Fruit fly (Drosophila melanogaster) whole organism, embryonic: ENCODE measurements around the gene lectin-37Da.

ENCODE experiments used
- CG10274 ChIP-seq: fragments of 200-800 bp; sonication (Bioruptor generic); optimal IDR thresholded peaks from 3 replicates; lab custom pipeline; 2017; ENCODE audit warnings: missing biosample characterization, mild to moderate bottlenecking, missing genetic modification characterization
- CG10543 ChIP-seq: fragments of 200-800 bp; sonication (Bioruptor generic); optimal IDR thresholded peaks from 3 replicates; lab custom pipeline; 2017; ENCODE audit warnings: missing biosample characterization, mild to moderate bottlenecking, missing genetic modification characterization, moderate library complexity
- CG11695 ChIP-seq: fragments of 200-800 bp; sonication (Bioruptor generic); IDR thresholded peaks from 3 replicates; pipeline ENCODE4 v1.3.6; 2022; ENCODE audit warnings: missing biosample characterization, missing genetic modification characterization
- CG1233 ChIP-seq: fragments of 200-800 bp; sonication (Bioruptor generic); optimal IDR thresholded peaks from 4 replicates; lab custom pipeline; 2018; ENCODE audit warnings: missing biosample characterization, mild to moderate bottlenecking, missing genetic modification characterization
- CG12391 ChIP-seq: fragments of 200-800 bp; sonication (Bioruptor generic); optimal IDR thresholded peaks from 3 replicates; lab custom pipeline; 2018; ENCODE audit warnings: missing biosample characterization, mild to moderate bottlenecking, missing genetic modification characterization, moderate library complexity
- CG12659 ChIP-seq: fragments of 200-800 bp; sonication (Bioruptor generic); optimal IDR thresholded peaks from 3 replicates; lab custom pipeline; 2017; ENCODE audit warnings: mild to moderate bottlenecking, missing biosample characterization, missing genetic modification reagents, missing genetic modification characterization
- CG13424 ChIP-seq: fragments of 200-800 bp; sonication (Bioruptor generic); optimal IDR thresholded peaks from 2 replicates; lab custom pipeline; 2019; ENCODE audit warnings: missing biosample characterization, mild to moderate bottlenecking, missing genetic modification characterization, moderate library complexity
- CG14710 ChIP-seq: fragments of 200-800 bp; sonication (Bioruptor generic); optimal IDR thresholded peaks from 3 replicates; lab custom pipeline; 2019; ENCODE audit warnings: missing biosample characterization, mild to moderate bottlenecking, missing genetic modification characterization, moderate library complexity
- CG16779 ChIP-seq: fragments of 200-800 bp; sonication (Bioruptor generic); IDR thresholded peaks from 2 replicates; pipeline ENCODE4 v1.3.6; 2022; ENCODE audit warnings: missing biosample characterization, missing genetic modification characterization
- CG17359 ChIP-seq: fragments of 200-800 bp; sonication (Bioruptor generic); optimal IDR thresholded peaks from 3 replicates; lab custom pipeline; 2018; ENCODE audit warnings: missing biosample characterization, mild to moderate bottlenecking, missing genetic modification characterization, moderate library complexity
- CG31441 ChIP-seq: fragments of 200-800 bp; sonication (Bioruptor generic); IDR thresholded peaks from 2 replicates; pipeline ENCODE4 v1.3.6; 2022; ENCODE audit warnings: missing biosample characterization, missing genetic modification characterization
- CG32767 ChIP-seq: fragments of 200-800 bp; sonication (Bioruptor generic); IDR thresholded peaks from 2 replicates; pipeline ENCODE4 v1.3.6; 2022; ENCODE audit warnings: missing biosample characterization, missing genetic modification characterization
- CG3838 ChIP-seq: fragments of 200-800 bp; sonication (Bioruptor generic); optimal IDR thresholded peaks from 3 replicates; lab custom pipeline; 2016; ENCODE audit warnings: missing biosample characterization, missing genetic modification characterization
- CG3995 ChIP-seq: fragments of 200-800 bp; sonication (Bioruptor generic); optimal IDR thresholded peaks from 3 replicates; lab custom pipeline; 2016; ENCODE audit warnings: missing biosample characterization, missing genetic modification characterization
- CG4404 ChIP-seq: fragments of 200-800 bp; sonication (Bioruptor generic); IDR thresholded peaks from 2 replicates; pipeline ENCODE4 v1.3.6; 2022; ENCODE audit warnings: missing biosample characterization, missing genetic modification characterization
- CG6689 ChIP-seq: fragments of 200-800 bp; sonication (Bioruptor generic); IDR thresholded peaks from 2 replicates; pipeline ENCODE4 v1.3.6; 2022; ENCODE audit warnings: missing biosample characterization, missing genetic modification characterization
- CG6854 ChIP-seq: fragments of 200-800 bp; sonication (Bioruptor generic); optimal IDR thresholded peaks from 3 replicates; lab custom pipeline; 2017; ENCODE audit warnings: missing biosample characterization, mild to moderate bottlenecking, missing genetic modification characterization
- CG7786 ChIP-seq: fragments of 200-800 bp; sonication (Bioruptor generic); optimal IDR thresholded peaks from 2 replicates; lab custom pipeline; 2016; ENCODE audit warnings: missing biosample characterization, missing genetic modification characterization
- CG7928 ChIP-seq: fragments of 200-800 bp; sonication (Bioruptor generic); optimal IDR thresholded peaks from 2 replicates; lab custom pipeline; 2017; ENCODE audit warnings: missing biosample characterization, mild to moderate bottlenecking, missing genetic modification characterization
- CG9817 ChIP-seq: fragments of 200-800 bp; sonication (Bioruptor generic); optimal IDR thresholded peaks from 2 replicates; lab custom pipeline; 2018; ENCODE audit warnings: missing biosample characterization, mild to moderate bottlenecking, missing genetic modification characterization, moderate library complexity
- ERR ChIP-seq: fragments of 200-800 bp; sonication (Bioruptor generic); optimal IDR thresholded peaks from 2 replicates; lab custom pipeline; 2016; ENCODE audit warnings: missing biosample characterization, missing genetic modification characterization
- Eip74EF ChIP-seq, 2 experiments: fragments of 200-800 bp in 1 of 2; fragments of >200 bp in 1 of 2; sonication (Bioruptor generic) in 1 of 2; optimal IDR thresholded peaks; 2 replicates each; lab custom pipeline; 2017 to 2019; ENCODE audit warnings: missing biosample characterization in 2 of 2, missing genetic modification characterization in 2 of 2, mild to moderate bottlenecking in 1 of 2, moderate library complexity in 1 of 2
- HLH54F ChIP-seq: fragments of 200-800 bp; sonication (Bioruptor generic); optimal IDR thresholded peaks from 3 replicates; lab custom pipeline; 2016; ENCODE audit warnings: missing biosample characterization, missing genetic modification characterization
- HLHmδ ChIP-seq: fragments of 200-800 bp; sonication (Bioruptor generic); optimal IDR thresholded peaks from 2 replicates; lab custom pipeline; 2018; ENCODE audit warnings: missing biosample characterization, mild to moderate bottlenecking, missing genetic modification characterization, moderate library complexity
- Kr ChIP-seq: fragments of 200-800 bp; sonication (Bioruptor generic); optimal IDR thresholded peaks from 2 replicates; lab custom pipeline; 2017; ENCODE audit warnings: missing biosample characterization, mild to moderate bottlenecking, missing genetic modification characterization
- NfI ChIP-seq: fragments of 200-800 bp; sonication (Bioruptor generic); optimal IDR thresholded peaks from 3 replicates; lab custom pipeline; 2018; ENCODE audit warnings: missing biosample characterization, mild to moderate bottlenecking, missing genetic modification characterization, moderate library complexity
- Oaz ChIP-seq: fragments of 200-800 bp; sonication (Bioruptor generic); IDR thresholded peaks from 2 replicates; pipeline ENCODE4 v1.3.6; 2022; ENCODE audit warnings: missing biosample characterization, missing genetic modification characterization
- PHDP ChIP-seq: fragments of 200-800 bp; sonication (Bioruptor generic); optimal IDR thresholded peaks from 3 replicates; lab custom pipeline; 2018; ENCODE audit warnings: missing biosample characterization, mild to moderate bottlenecking, missing genetic modification characterization, moderate library complexity
- Rfx ChIP-seq: fragments of 200-800 bp; sonication (Bioruptor generic); IDR thresholded peaks from 2 replicates; pipeline ENCODE4 v1.3.6; 2022; ENCODE audit warnings: missing biosample characterization, missing genetic modification characterization
- TFAM ChIP-seq: fragments of 200-800 bp; sonication (Bioruptor generic); optimal IDR thresholded peaks from 2 replicates; lab custom pipeline; 2017; ENCODE audit warnings: missing biosample characterization, missing genetic modification characterization, inconsistent platforms
- ara ChIP-seq: fragments of 200-800 bp; sonication (Bioruptor generic); IDR thresholded peaks from 2 replicates; pipeline ENCODE4 v1.3.6; 2022; ENCODE audit warnings: missing biosample characterization, missing genetic modification characterization
- caup ChIP-seq: fragments of 200-800 bp; sonication (Bioruptor generic); optimal IDR thresholded peaks from 3 replicates; lab custom pipeline; 2017; ENCODE audit warnings: missing biosample characterization, mild to moderate bottlenecking, missing genetic modification characterization, moderate library complexity; ENCODE audit not compliant: severe bottlenecking
- chm ChIP-seq: fragments of 200-800 bp; sonication (Bioruptor generic); IDR thresholded peaks from 2 replicates; pipeline ENCODE4 v1.3.6; 2022; ENCODE audit warnings: missing biosample characterization, missing genetic modification characterization
- crc ChIP-seq: fragments of 200-800 bp; sonication (Bioruptor generic); optimal IDR thresholded peaks from 2 replicates; lab custom pipeline; 2016; ENCODE audit warnings: missing biosample characterization, missing genetic modification characterization
- crol ChIP-seq: fragments of 200-800 bp; sonication (Bioruptor generic); IDR thresholded peaks from 2 replicates; pipeline ENCODE4 v1.3.6; 2022; ENCODE audit warnings: missing biosample characterization, missing genetic modification characterization
- eve ChIP-seq, 2 experiments: fragments of >200 bp; optimal IDR thresholded peaks; 2 replicates each; lab custom pipeline; 2017; ENCODE audit warnings: missing biosample characterization in 2 of 2, missing genetic modification characterization in 2 of 2
- fru ChIP-seq: fragments of >200 bp; optimal IDR thresholded peaks from 2 replicates; lab custom pipeline; 2017
- gcm ChIP-seq: fragments of 200-800 bp; sonication (Bioruptor generic); optimal IDR thresholded peaks from 2 replicates; lab custom pipeline; 2019; ENCODE audit warnings: missing biosample characterization, mild to moderate bottlenecking, missing genetic modification characterization, moderate library complexity
- grn ChIP-seq: fragments of 200-800 bp; sonication (Bioruptor generic); optimal IDR thresholded peaks from 3 replicates; lab custom pipeline; 2017; ENCODE audit warnings: missing biosample characterization, missing genetic modification characterization
- ham ChIP-seq: fragments of 200-800 bp; sonication (Bioruptor generic); IDR thresholded peaks from 2 replicates; pipeline ENCODE4 v1.3.6; 2022; ENCODE audit warnings: missing biosample characterization, missing genetic modification characterization
- klu ChIP-seq: fragments of 200-800 bp; sonication (Bioruptor generic); IDR thresholded peaks from 2 replicates; pipeline ENCODE4 v1.3.6; 2022; ENCODE audit warnings: missing biosample characterization, missing genetic modification characterization
- mam ChIP-seq: fragments of 200-800 bp; sonication (Bioruptor generic); optimal IDR thresholded peaks from 3 replicates; lab custom pipeline; 2016; ENCODE audit warnings: missing biosample characterization, missing genetic modification characterization
- pnt ChIP-seq: fragments of 200-800 bp; sonication (Bioruptor generic); optimal IDR thresholded peaks from 3 replicates; lab custom pipeline; 2016; ENCODE audit warnings: missing biosample characterization, missing genetic modification characterization
- pzg ChIP-seq: fragments of 200-800 bp; sonication (Bioruptor generic); optimal IDR thresholded peaks from 3 replicates; lab custom pipeline; 2018; ENCODE audit warnings: missing biosample characterization, mild to moderate bottlenecking, missing genetic modification characterization, moderate library complexity
- sima ChIP-seq: fragments of 200-800 bp; sonication (Bioruptor generic); optimal IDR thresholded peaks from 2 replicates; lab custom pipeline; 2016; ENCODE audit warnings: missing biosample characterization, missing genetic modification characterization
- slp2 ChIP-seq: fragments of 200-800 bp; sonication (Bioruptor generic); optimal IDR thresholded peaks from 2 replicates; lab custom pipeline; 2016; ENCODE audit warnings: missing biosample characterization, missing genetic modification characterization
- so ChIP-seq: fragments of 200-800 bp; sonication (Bioruptor generic); IDR thresholded peaks from 3 replicates; pipeline ENCODE4 v1.3.6; 2022; ENCODE audit warnings: missing biosample characterization, missing genetic modification characterization
- ssp ChIP-seq: fragments of 200-800 bp; sonication (Bioruptor generic); IDR thresholded peaks from 2 replicates; pipeline ENCODE4 v1.3.6; 2022; ENCODE audit warnings: missing biosample characterization, missing genetic modification characterization
- stc ChIP-seq: fragments of 200-800 bp; sonication (Bioruptor generic); IDR thresholded peaks from 2 replicates; pipeline ENCODE4 v1.3.6; 2022; ENCODE audit warnings: missing biosample characterization, missing genetic modification characterization
- tgo ChIP-seq: fragments of 200-800 bp; sonication (Bioruptor generic); IDR thresholded peaks from 3 replicates; pipeline ENCODE4 v1.3.6; 2022; ENCODE audit warnings: missing biosample characterization, missing genetic modification characterization
- unpg ChIP-seq: fragments of 200-800 bp; sonication (Bioruptor generic); optimal IDR thresholded peaks from 3 replicates; lab custom pipeline; 2018; ENCODE audit warnings: missing biosample characterization, mild to moderate bottlenecking, missing genetic modification characterization, moderate library complexity
- usp ChIP-seq: fragments of >200 bp; optimal IDR thresholded peaks from 2 replicates; lab custom pipeline; 2017; ENCODE audit warnings: missing biosample characterization, missing genetic modification characterization
- yki ChIP-seq: fragments of >200 bp; optimal IDR thresholded peaks from 3 replicates; lab custom pipeline; 2018

lectin-37Da gene

DNA sequence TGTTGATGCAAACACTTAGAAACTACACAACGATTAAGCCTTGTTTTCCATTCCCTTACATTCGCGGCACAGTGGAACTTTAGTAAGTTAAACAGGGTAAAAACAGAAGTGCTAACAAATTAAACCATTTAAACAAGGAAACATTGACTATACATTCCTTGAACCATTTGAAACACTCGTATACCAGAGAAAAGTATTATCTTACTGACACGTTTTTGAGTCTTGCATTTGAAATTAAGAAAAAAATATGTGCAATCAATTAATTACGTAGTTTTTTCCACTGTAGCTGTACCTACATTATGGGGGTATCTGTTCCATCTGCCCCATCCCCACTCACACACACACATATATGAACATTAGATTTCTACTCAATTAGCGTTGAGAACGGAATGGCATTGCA lies 15.2 kb downstream of the lectin-37Da start (continued):
- TF ChIP-seq usp (GFP tag; lab: Kevin White, UChicago) (no peak), CG31441 (0 out of 2 replicates have a peak, but pooled peaks have one; percentile 14), CG10543 (GFP tag; lab: Kevin White, UChicago) (peak; percentile 34), CG13424 (tag; lab: Kevin White, UChicago) (no peak), mam (GFP tag; lab: Kevin White, UChicago) (no peak), ham (GFP tag; lab: Robert Waterston, UW) (no peak), so (GFP tag; lab: Robert Waterston, UW) (no peak), TFAM (GFP tag; lab: Kevin White, UChicago) (no peak), chm (GFP tag; lab: Robert Waterston, UW) (no peak), CG9817 (tag; lab: Kevin White, UChicago) (no peak), crc (no peak), pnt (GFP tag; lab: Kevin White, UChicago) (no peak), CG14710 (tag; lab: Kevin White, UChicago) (no peak), crol (GFP tag; lab: Robert Waterston, UW) (no peak), CG32767 (GFP tag; lab: Robert Waterston, UW) (no peak), CG17359 (tag; lab: Kevin White, UChicago) (no peak), CG6689 (GFP tag; lab: Robert Waterston, UW) (no peak), CG7786 (GFP tag; lab: Kevin White, UChicago) (no peak), CG7928 (GFP tag; lab: Kevin White, UChicago) (no peak), fru (lab: Kevin White, UChicago) (no peak), CG12659 (GFP tag; lab: Kevin White, UChicago) (peak; percentile 6), Rfx (GFP tag; lab: Robert Waterston, UW) (no peak), klu (GFP tag; lab: Robert Waterston, UW) (no peak), unpg (GFP tag; lab: Kevin White, UChicago) (peak; percentile 40), CG12391 (peak; percentile 25), slp2 (GFP tag; lab: Kevin White, UChicago) (no peak), HLHmδ (no peak), Eip74EF (GFP tag; optimal IDR thresholded peaks at IDR 0.05; lab: Kevin White, UChicago) (no peak), CG1233 (GFP tag; lab: Kevin White, UChicago) (no peak), PHDP (tag; lab: Kevin White, UChicago) (peak; percentile 32), grn (GFP tag; lab: Kevin White, UChicago) (no peak), gcm (GFP tag; lab: Kevin White, UChicago) (peak; percentile 70), CG10274 (GFP tag; lab: Kevin White, UChicago) (no peak), ERR (GFP tag; lab: Kevin White, UChicago) (peak; percentile 0), CG16779 (no peak), ara (no peak), ssp (GFP tag; lab: Robert Waterston, UW) (no peak), Kr (GFP tag; lab: Kevin White, UChicago) (no peak), CG6854 (no peak), eve (GFP tag; optimal IDR thresholded peaks at IDR 0.05; lab: Kevin White, UChicago) (no peak), NfI (GFP tag; lab: Kevin White, UChicago) (peak; percentile 7), CG11695 (GFP tag; lab: Robert Waterston, UW) (no peak), stc (GFP tag; lab: Robert Waterston, UW) (no peak), caup (peak; percentile 11), CG3995 (GFP tag; lab: Kevin White, UChicago) (no peak), CG3838 (no peak), sima (GFP tag; lab: Kevin White, UChicago) (no peak), yki (lab: Kevin White, UChicago) (no peak), Oaz (no peak), tgo (no peak), CG4404 (GFP tag; lab: Robert Waterston, UW) (no peak), HLH54F (GFP tag; lab: Kevin White, UChicago) (no peak), pzg (GFP tag; lab: Kevin White, UChicago) (no peak)
